Comparison of ENCODE assay signal across 3 worm cellular contexts in the genomic region with DNA sequence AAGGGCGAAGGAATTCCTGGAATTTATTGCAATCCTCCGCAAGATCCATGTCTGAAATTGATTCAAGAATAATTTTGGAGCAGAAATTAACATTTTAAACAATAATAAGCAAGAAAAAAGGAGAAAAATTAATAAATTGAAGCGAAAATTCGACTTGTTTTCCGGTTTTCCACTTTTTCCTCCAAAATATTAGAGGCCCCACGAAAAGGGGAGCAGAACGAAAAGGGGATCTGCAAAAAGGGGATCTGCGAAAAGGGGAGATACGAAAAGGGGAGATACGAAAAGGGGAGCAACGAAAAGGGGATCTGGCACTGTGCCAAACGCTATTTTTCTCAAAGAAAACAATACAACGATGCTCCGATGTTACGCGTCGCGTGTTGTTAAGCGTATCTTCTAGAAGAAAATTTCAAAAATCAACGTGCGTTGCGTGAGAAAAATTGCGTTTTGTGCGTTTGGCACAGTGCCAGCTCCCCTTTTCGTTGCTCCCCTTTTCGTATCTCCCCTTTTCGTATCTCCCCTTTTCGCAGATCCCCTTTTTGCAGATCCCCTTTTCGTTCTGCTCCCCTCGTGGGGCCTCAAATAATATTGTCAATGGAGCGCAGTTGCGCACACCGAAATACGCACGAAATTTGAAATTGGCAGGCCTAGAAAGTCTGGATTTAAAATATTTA.
A peak's percentile ranks its signal among the peaks of the same experiment; 100 is the strongest.
TF ChIP-seq lines count a peak whose summit lies in the region.

A gene (minus strand): TSS at position 51 of the 671 bp plus-strand sequence.

TF ChIP-seq in whole organism, L1 larva, 84 proteins besides CTCF, POLR2A, EP300 and RAD21 (continued from another document and continues in another):
- peak; percentile 57 for TF ChIP-seq ceh-8 (GFP tag; optimal IDR thresholded peaks at IDR 0.05; lab: Kevin White, UChicago)
- peak; percentile 10 for TF ChIP-seq efl-3 (GFP tag; optimal IDR thresholded peaks at IDR 0.05; lab: Kevin White, UChicago)
- TF ChIP-seq dsc-1 (tag; optimal IDR thresholded peaks at IDR 0.05; lab: Kevin White, UChicago), result peak; percentile 83
- peak; percentile 82 for TF ChIP-seq lin-15B (tag; optimal IDR thresholded peaks at IDR 0.05; lab: Kevin White, UChicago)
- peak; percentile 6 for TF ChIP-seq snpc-4 (tag; optimal IDR thresholded peaks at IDR 0.05; lab: Kevin White, UChicago)
- peak; percentile 86 for TF ChIP-seq ceh-63 (GFP tag; optimal IDR thresholded peaks at IDR 0.05; lab: Kevin White, UChicago)
- peak; percentile 42 for TF ChIP-seq skn-1 (tag; optimal IDR thresholded peaks at IDR 0.05; lab: Kevin White, UChicago)
- TF ChIP-seq fkh-8 (tag; optimal IDR thresholded peaks at IDR 0.05; lab: Kevin White, UChicago), result peak; percentile 90
- TF ChIP-seq hlh-4 (tag; optimal IDR thresholded peaks at IDR 0.05; lab: Kevin White, UChicago), result peak; percentile 20
- TF ChIP-seq Y116A8C.19 (tag; optimal IDR thresholded peaks at IDR 0.05; lab: Kevin White, UChicago; ENCODE audit: borderline replicate concordance), result peak; percentile 53
- TF ChIP-seq jun-1 (tag; optimal IDR thresholded peaks at IDR 0.05; lab: Kevin White, UChicago), result peak; percentile 66
- TF ChIP-seq ceh-82 (tag; optimal IDR thresholded peaks at IDR 0.05; lab: Kevin White, UChicago), result peak; percentile 76 to 92 (median 80)
- peak in 2 of 6 experiments; percentile 11 to 13 for TF ChIP-seq elt-3 (tag; optimal IDR thresholded peaks at IDR 0.05; lab: Kevin White, UChicago)
- TF ChIP-seq dpl-1 (GFP tag; optimal IDR thresholded peaks at IDR 0.05; lab: Kevin White, UChicago), result peak; percentile 81 to 89 (median 85)
- peak; percentile 78 for TF ChIP-seq sox-4 (tag; optimal IDR thresholded peaks at IDR 0.05; lab: Kevin White, UChicago)
- peak; percentile 22 for TF ChIP-seq blmp-1 (tag; optimal IDR thresholded peaks at IDR 0.05; lab: Kevin White, UChicago)
- peak; percentile 54 for TF ChIP-seq fkh-4 (tag; optimal IDR thresholded peaks at IDR 0.05; lab: Kevin White, UChicago; ENCODE audit: borderline replicate concordance)
- TF ChIP-seq nhr-20 (tag; optimal IDR thresholded peaks at IDR 0.05; lab: Kevin White, UChicago), result peak; percentile 86
- TF ChIP-seq unc-86 (tag; optimal IDR thresholded peaks at IDR 0.05; lab: Kevin White, UChicago), result peak; percentile 84
- peak; percentile 84 for TF ChIP-seq lin-14 (GFP tag; optimal IDR thresholded peaks at IDR 0.05; lab: Kevin White, UChicago)
- peak; percentile 87 for TF ChIP-seq mab-9 (GFP tag; IDR thresholded peaks at IDR 0.05; lab: Robert Waterston, UW)
- peak; percentile 61 for TF ChIP-seq unc-130 (tag; optimal IDR thresholded peaks at IDR 0.05; lab: Kevin White, UChicago)
- peak; percentile 63 for TF ChIP-seq mep-1 (tag; optimal IDR thresholded peaks at IDR 0.05; lab: Kevin White, UChicago)
- TF ChIP-seq C16A3.4 (tag; optimal IDR thresholded peaks at IDR 0.05; lab: Kevin White, UChicago), result peak; percentile 71
- peak; percentile 92 for TF ChIP-seq nhr-47 (tag; optimal IDR thresholded peaks at IDR 0.05; lab: Kevin White, UChicago)
- TF ChIP-seq unc-98 (GFP tag; IDR thresholded peaks at IDR 0.05; lab: Robert Waterston, UW), result peak; percentile 94
- TF ChIP-seq lin-35 (GFP tag; optimal IDR thresholded peaks at IDR 0.05; lab: Kevin White, UChicago), result peak; percentile 78 to 92
- peak; percentile 86 for TF ChIP-seq nhr-90 (tag; optimal IDR thresholded peaks at IDR 0.05; lab: Kevin White, UChicago; ENCODE audit: poor library complexity)
- TF ChIP-seq lsy-2 (tag; optimal IDR thresholded peaks at IDR 0.05; lab: Kevin White, UChicago), result peak; percentile 72 to 73
- TF ChIP-seq C04F5.9 (tag; optimal IDR thresholded peaks at IDR 0.05; lab: Kevin White, UChicago), result peak; percentile 47
- peak in 1 of 2 experiments; percentile 71 for TF ChIP-seq mdl-1 (tag; optimal IDR thresholded peaks at IDR 0.05; lab: Kevin White, UChicago)
- TF ChIP-seq egl-13 (tag; optimal IDR thresholded peaks at IDR 0.05; lab: Kevin White, UChicago), result peak; percentile 72
- peak; percentile 89 for TF ChIP-seq isw-1 (GFP tag; IDR thresholded peaks at IDR 0.05; lab: Robert Waterston, UW)
- peak; percentile 34 for TF ChIP-seq nhr-237 (tag; optimal IDR thresholded peaks at IDR 0.05; lab: Kevin White, UChicago)
- TF ChIP-seq nhr-19 (GFP tag; conservative IDR thresholded peaks at IDR 0.05; lab: Robert Waterston, UW), result peak; percentile 94
- peak; percentile 86 for TF ChIP-seq xbp-1 (tag; optimal IDR thresholded peaks at IDR 0.05; lab: Kevin White, UChicago)
- peak; percentile 58 for TF ChIP-seq grh-1 (GFP tag; IDR thresholded peaks at IDR 0.05; lab: Robert Waterston, UW)
- TF ChIP-seq nhr-11 (tag; optimal IDR thresholded peaks at IDR 0.05; lab: Kevin White, UChicago), result peak; percentile 11
- TF ChIP-seq lir-3 (tag; optimal IDR thresholded peaks at IDR 0.05; lab: Kevin White, UChicago; ENCODE audit: poor library complexity), result peak; percentile 91

TF ChIP-seq in whole organism, L3 larva, 47 proteins besides CTCF, POLR2A, EP300 and RAD21 (continued from another document):
- peak; percentile 57 for TF ChIP-seq R02D3.7 (tag; optimal IDR thresholded peaks at IDR 0.05; lab: Kevin White, UChicago)
- peak; percentile 36 for TF ChIP-seq lin-39 (tag; optimal IDR thresholded peaks at IDR 0.05; lab: Kevin White, UChicago)
- peak; percentile 72 for TF ChIP-seq ceh-28 (tag; optimal IDR thresholded peaks at IDR 0.05; lab: Kevin White, UChicago)

TF ChIP-seq in whole organism, young adult, 124 proteins besides CTCF, POLR2A, EP300 and RAD21 (continued from another document):
- peak; percentile 94 for TF ChIP-seq rcor-1 (GFP tag; IDR thresholded peaks at IDR 0.05; lab: Robert Waterston, UW)
- peak; percentile 1 for TF ChIP-seq hrde-1 (tag; optimal IDR thresholded peaks at IDR 0.05; lab: Kevin White, UChicago; ENCODE audit: borderline replicate concordance)
- TF ChIP-seq Y95B8A.8 (GFP tag; IDR thresholded peaks at IDR 0.05; lab: Robert Waterston, UW), result peak; percentile 94
- TF ChIP-seq aptf-3 (GFP tag; IDR thresholded peaks at IDR 0.05; lab: Robert Waterston, UW), result peak; percentile 75; the same call in 1 of the 2 replicates
- peak; percentile 86 for TF ChIP-seq ztf-18 (tag; optimal IDR thresholded peaks at IDR 0.05; lab: Kevin White, UChicago)
- TF ChIP-seq unc-130 (GFP tag; optimal IDR thresholded peaks at IDR 0.05; lab: Kevin White, UChicago), result peak; percentile 88
- peak; percentile 31 to 51 for TF ChIP-seq rec-8 (tag; optimal IDR thresholded peaks at IDR 0.05; lab: Kevin White, UChicago)
- TF ChIP-seq snpc-3.4 (tag; optimal IDR thresholded peaks at IDR 0.05; lab: Kevin White, UChicago), result peak; percentile 58
- TF ChIP-seq B0261.1 (tag; optimal IDR thresholded peaks at IDR 0.05; lab: Kevin White, UChicago), result peak; percentile 20
- TF ChIP-seq aptf-2 (GFP tag; conservative IDR thresholded peaks at IDR 0.05; lab: Robert Waterston, UW), result peak; percentile 96
- peak; percentile 53 for TF ChIP-seq xnd-1 (tag; optimal IDR thresholded peaks at IDR 0.05; lab: Kevin White, UChicago)
- peak; percentile 98 for TF ChIP-seq ztf-28 (GFP tag; IDR thresholded peaks at IDR 0.05; lab: Robert Waterston, UW)
- peak; percentile 54 for TF ChIP-seq F22D6.2 (tag; optimal IDR thresholded peaks at IDR 0.05; lab: Kevin White, UChicago)
- peak; percentile 90 for TF ChIP-seq madf-10 (tag; optimal IDR thresholded peaks at IDR 0.05; lab: Kevin White, UChicago)
- TF ChIP-seq C17E4.6 (GFP tag; IDR thresholded peaks at IDR 0.05; lab: Robert Waterston, UW), result peak; percentile 67
- peak; percentile 78 for TF ChIP-seq lsl-1 (GFP tag; optimal IDR thresholded peaks at IDR 0.05; lab: Kevin White, UChicago)
- TF ChIP-seq T07F8.4 (tag; optimal IDR thresholded peaks at IDR 0.05; lab: Kevin White, UChicago), result peak; percentile 86
- TF ChIP-seq F39B2.1 (GFP tag; IDR thresholded peaks at IDR 0.05; lab: Robert Waterston, UW), result peak; percentile 34; the same call in 1 of the 2 replicates
- 0 out of 2 replicates have a peak, but pooled peaks have one; percentile 67 for TF ChIP-seq cebp-2 (GFP tag; IDR thresholded peaks at IDR 0.05; lab: Robert Waterston, UW)
- TF ChIP-seq B0336.3 (GFP tag; IDR thresholded peaks at IDR 0.05; lab: Robert Waterston, UW), result peak; percentile 78
- peak; percentile 85 for TF ChIP-seq attf-3 (GFP tag; conservative IDR thresholded peaks at IDR 0.05; lab: Robert Waterston, UW)
- TF ChIP-seq ZK185.1 (tag; optimal IDR thresholded peaks at IDR 0.05; lab: Kevin White, UChicago; ENCODE audit: poor library complexity, severe bottlenecking), result peak; percentile 71
- peak; percentile 14 for TF ChIP-seq nhr-90 (tag; optimal IDR thresholded peaks at IDR 0.05; lab: Kevin White, UChicago)
- 0 out of 2 replicates have a peak, but pooled peaks have one; percentile 67 for TF ChIP-seq Y56A3A.18 (GFP tag; IDR thresholded peaks at IDR 0.05; lab: Robert Waterston, UW)
- TF ChIP-seq let-607 (tag; optimal IDR thresholded peaks at IDR 0.05; lab: Kevin White, UChicago), result peak in 1 of 2 experiments; percentile 58
- TF ChIP-seq nhr-80 (tag; optimal IDR thresholded peaks at IDR 0.05; lab: Kevin White, UChicago), result peak; percentile 61
- TF ChIP-seq ztf-25 (GFP tag; IDR thresholded peaks at IDR 0.05; lab: Robert Waterston, UW), result peak; percentile 99
- TF ChIP-seq lin-26 (GFP tag; IDR thresholded peaks at IDR 0.05; lab: Robert Waterston, UW), result peak; percentile 90
- TF ChIP-seq egl-18 (GFP tag; IDR thresholded peaks at IDR 0.05; lab: Robert Waterston, UW), result peak; percentile 86
- peak; percentile 38 for TF ChIP-seq atf-7 (tag; optimal IDR thresholded peaks at IDR 0.05; lab: Kevin White, UChicago)
- TF ChIP-seq pbrm-1 (GFP tag; IDR thresholded peaks at IDR 0.05; lab: Robert Waterston, UW), result peak; percentile 96
- TF ChIP-seq zim-3 (tag; optimal IDR thresholded peaks at IDR 0.05; lab: Kevin White, UChicago), result peak; percentile 66
- TF ChIP-seq madf-8 (GFP tag; conservative IDR thresholded peaks at IDR 0.05; lab: Robert Waterston, UW), result peak; percentile 96
- peak; percentile 93 for TF ChIP-seq Y67H2A.10 (GFP tag; conservative IDR thresholded peaks at IDR 0.05; lab: Robert Waterston, UW)
- TF ChIP-seq athp-1 (tag; optimal IDR thresholded peaks at IDR 0.05; lab: Kevin White, UChicago), result peak; percentile 88
- TF ChIP-seq gei-17 (GFP tag; optimal IDR thresholded peaks at IDR 0.05; lab: Kevin White, UChicago), result peak; percentile 1
- peak; percentile 31 for TF ChIP-seq ccch-3 (GFP tag; optimal IDR thresholded peaks at IDR 0.05; lab: Kevin White, UChicago)
- peak; percentile 93 for TF ChIP-seq Y53F4B.3 (GFP tag; IDR thresholded peaks at IDR 0.05; lab: Robert Waterston, UW)
- peak; percentile 95 for TF ChIP-seq K11D2.4 (GFP tag; IDR thresholded peaks at IDR 0.05; lab: Robert Waterston, UW)
- TF ChIP-seq efl-1 (GFP tag; optimal IDR thresholded peaks at IDR 0.05; lab: Kevin White, UChicago), result peak; percentile 52
- peak; percentile 96 for TF ChIP-seq madf-6 (GFP tag; IDR thresholded peaks at IDR 0.05; lab: Robert Waterston, UW)
- TF ChIP-seq ceh-100 (GFP tag; IDR thresholded peaks at IDR 0.05; lab: Robert Waterston, UW), result peak; percentile 99
- TF ChIP-seq chd-7 (tag; optimal IDR thresholded peaks at IDR 0.05; lab: Kevin White, UChicago), result peak; percentile 63
- TF ChIP-seq F49E8.2 (tag; optimal IDR thresholded peaks at IDR 0.05; lab: Kevin White, UChicago; ENCODE audit: insufficient read depth), result peak; percentile 55
- TF ChIP-seq C06A6.2 (GFP tag; conservative IDR thresholded peaks at IDR 0.05; lab: Robert Waterston, UW), result peak; percentile 82
- TF ChIP-seq lin-40 (tag; optimal IDR thresholded peaks at IDR 0.05; lab: Kevin White, UChicago), result peak; percentile 83
- peak; percentile 87 for TF ChIP-seq K12H6.12 (tag; optimal IDR thresholded peaks at IDR 0.05; lab: Kevin White, UChicago)
- TF ChIP-seq cebp-1 (GFP tag; IDR thresholded peaks at IDR 0.05; lab: Robert Waterston, UW), result peak; percentile 89
- TF ChIP-seq cebp-1 (tag; optimal IDR thresholded peaks at IDR 0.05; lab: Kevin White, UChicago), result peak; percentile 83
- TF ChIP-seq F33H1.4 (GFP tag; IDR thresholded peaks at IDR 0.05; lab: Robert Waterston, UW), result peak; percentile 80
- peak; percentile 94 for TF ChIP-seq ekl-4 (GFP tag; IDR thresholded peaks at IDR 0.05; lab: Robert Waterston, UW)
- peak; percentile 99 for TF ChIP-seq D2030.7 (GFP tag; IDR thresholded peaks at IDR 0.05; lab: Robert Waterston, UW)
- TF ChIP-seq die-1 (tag; optimal IDR thresholded peaks at IDR 0.05; lab: Kevin White, UChicago), result peak; percentile 37
- TF ChIP-seq ceh-27 (GFP tag; optimal IDR thresholded peaks at IDR 0.05; lab: Kevin White, UChicago), result peak; percentile 93
